Fruit fly (Drosophila melanogaster) whole organism, embryonic: Measurements from ENCODE around the gene Cypl.

Experiments
- Atf3 ChIP-seq: fragments of 200-800 bp; sonication (Bioruptor generic); optimal IDR thresholded peaks from 3 replicates; lab custom pipeline; 2016; ENCODE audit warnings: missing biosample characterization, missing genetic modification characterization
- Atf6 ChIP-seq: fragments of 200-800 bp; sonication (Bioruptor generic); IDR thresholded peaks from 2 replicates; pipeline ENCODE4 v1.3.6; 2022; ENCODE audit warnings: missing biosample characterization, missing genetic modification characterization
- BtbVII ChIP-seq: fragments of 200-800 bp; sonication (Bioruptor generic); optimal IDR thresholded peaks from 3 replicates; lab custom pipeline; 2017; ENCODE audit warnings: missing biosample characterization, mild to moderate bottlenecking, missing genetic modification characterization
- C15 ChIP-seq: fragments of 200-800 bp; sonication (Bioruptor generic); IDR thresholded peaks from 3 replicates; pipeline ENCODE4 v1.3.6; 2022; ENCODE audit warnings: missing biosample characterization, missing genetic modification characterization
- CG10431 ChIP-seq: fragments of 200-800 bp; sonication (Bioruptor generic); optimal IDR thresholded peaks from 3 replicates; lab custom pipeline; 2018; ENCODE audit warnings: missing biosample characterization, mild to moderate bottlenecking, missing genetic modification characterization
- CG11560 ChIP-seq: fragments of 200-800 bp; sonication (Bioruptor generic); IDR thresholded peaks from 3 replicates; pipeline ENCODE4 v1.3.6; 2022; ENCODE audit warnings: missing biosample characterization, missing genetic modification characterization
- CG12071 ChIP-seq: fragments of 200-800 bp; sonication (Bioruptor generic); optimal IDR thresholded peaks from 3 replicates; lab custom pipeline; 2018; ENCODE audit warnings: missing biosample characterization, mild to moderate bottlenecking, missing genetic modification characterization
- CG13775 ChIP-seq: fragments of 200-800 bp; sonication (Bioruptor generic); optimal IDR thresholded peaks from 3 replicates; lab custom pipeline; 2017; ENCODE audit warnings: missing biosample characterization, mild to moderate bottlenecking, missing genetic modification characterization
- CG14860 ChIP-seq: fragments of 200-800 bp; sonication (Bioruptor generic); IDR thresholded peaks from 3 replicates; pipeline ENCODE4 v1.3.6; 2022; ENCODE audit warnings: missing biosample characterization, missing genetic modification characterization; ENCODE audit not compliant: partially characterized antibody
- CG15269 ChIP-seq: fragments of 200-800 bp; sonication (Bioruptor generic); optimal IDR thresholded peaks from 2 replicates; lab custom pipeline; 2018; ENCODE audit warnings: missing biosample characterization, mild to moderate bottlenecking, missing genetic modification characterization, moderate library complexity
- CG16815 ChIP-seq: fragments of 200-800 bp; sonication (Bioruptor generic); optimal IDR thresholded peaks from 3 replicates; lab custom pipeline; 2017; ENCODE audit warnings: missing biosample characterization, mild to moderate bottlenecking, missing genetic modification characterization
- CG17829 ChIP-seq: fragments of 200-800 bp; optimal IDR thresholded peaks from 2 replicates; lab custom pipeline; 2019; ENCODE audit warnings: missing biosample characterization, mild to moderate bottlenecking, missing genetic modification characterization, moderate library complexity
- CG18476 ChIP-seq: fragments of 200-800 bp; sonication (Bioruptor generic); optimal IDR thresholded peaks from 2 replicates; lab custom pipeline; 2016; ENCODE audit warnings: missing biosample characterization, mild to moderate bottlenecking, missing genetic modification characterization
- CG18619 ChIP-seq: fragments of 200-800 bp; sonication (Bioruptor generic); optimal IDR thresholded peaks from 3 replicates; lab custom pipeline; 2017; ENCODE audit warnings: missing biosample characterization, mild to moderate bottlenecking, missing genetic modification characterization
- CG3065 ChIP-seq: fragments of 200-800 bp; sonication (Bioruptor generic); optimal IDR thresholded peaks from 2 replicates; lab custom pipeline; 2016; ENCODE audit warnings: missing biosample characterization, missing genetic modification characterization
- CG31388 ChIP-seq: fragments of 200-800 bp; sonication (Bioruptor generic); optimal IDR thresholded peaks from 2 replicates; lab custom pipeline; 2016; ENCODE audit warnings: missing biosample characterization, missing genetic modification characterization
- CG3847 ChIP-seq: fragments of 200-800 bp; sonication (Bioruptor generic); IDR thresholded peaks from 2 replicates; pipeline ENCODE4 v1.3.6; 2022; ENCODE audit warnings: missing biosample characterization, missing genetic modification characterization
- CG4730 ChIP-seq: fragments of 200-800 bp; sonication (Bioruptor generic); IDR thresholded peaks from 2 replicates; pipeline ENCODE4 v1.3.6; 2022; ENCODE audit warnings: missing biosample characterization, missing genetic modification characterization
- CG4820 ChIP-seq: fragments of 200-800 bp; sonication (Bioruptor generic); optimal IDR thresholded peaks from 3 replicates; lab custom pipeline; 2016; ENCODE audit warnings: missing biosample characterization, missing genetic modification characterization
- CG5180 ChIP-seq: fragments of 200-800 bp; sonication (Bioruptor generic); optimal IDR thresholded peaks from 3 replicates; lab custom pipeline; 2017; ENCODE audit warnings: missing biosample characterization, missing genetic modification characterization, mild to moderate bottlenecking, moderate library complexity, missing genetic modification reagents
- CG5245 ChIP-seq: fragments of 200-800 bp; sonication (Bioruptor generic); optimal IDR thresholded peaks from 3 replicates; lab custom pipeline; 2016; ENCODE audit warnings: missing biosample characterization, missing genetic modification characterization
- CG7271 ChIP-seq: fragments of 200-800 bp; sonication (Bioruptor generic); optimal IDR thresholded peaks from 2 replicates; lab custom pipeline; 2018; ENCODE audit warnings: missing biosample characterization, mild to moderate bottlenecking, missing genetic modification characterization, moderate library complexity
- CG7745 ChIP-seq: fragments of 200-800 bp; sonication (Bioruptor generic); optimal IDR thresholded peaks from 2 replicates; lab custom pipeline; 2018; ENCODE audit warnings: missing biosample characterization, mild to moderate bottlenecking, missing genetic modification characterization, moderate library complexity
- CG9876 ChIP-seq: fragments of 200-800 bp; sonication (Bioruptor generic); optimal IDR thresholded peaks from 2 replicates; lab custom pipeline; 2016; ENCODE audit warnings: missing biosample characterization, missing genetic modification characterization
- Dbx ChIP-seq: fragments of 200-800 bp; sonication (Bioruptor generic); IDR thresholded peaks from 3 replicates; pipeline ENCODE4 v1.3.6; 2022; ENCODE audit warnings: missing biosample characterization, missing genetic modification characterization
- Dref ChIP-seq: fragments of 200-800 bp; sonication (Bioruptor generic); IDR thresholded peaks from 2 replicates; pipeline ENCODE4 v1.3.6; 2022; ENCODE audit warnings: missing biosample characterization, missing genetic modification characterization
- Ets97D ChIP-seq: fragments of 200-800 bp; sonication (Bioruptor generic); optimal IDR thresholded peaks from 3 replicates; lab custom pipeline; 2016; ENCODE audit warnings: missing biosample characterization, missing genetic modification characterization
- Gsc ChIP-seq: fragments of 200-800 bp; sonication (Bioruptor generic); IDR thresholded peaks from 2 replicates; pipeline ENCODE4 v1.3.6; 2022; ENCODE audit warnings: missing biosample characterization, missing genetic modification characterization
- HLH4C ChIP-seq: fragments of 200-800 bp; sonication (Bioruptor generic); IDR thresholded peaks from 3 replicates; pipeline ENCODE4 v1.3.6; 2022; ENCODE audit warnings: missing biosample characterization, missing genetic modification characterization; ENCODE audit not compliant: partially characterized antibody
- Nf-YC ChIP-seq: fragments of 200-800 bp; optimal IDR thresholded peaks from 3 replicates; lab custom pipeline; 2019; ENCODE audit warnings: missing biosample characterization, mild to moderate bottlenecking, missing genetic modification characterization, moderate library complexity
- Xbp1 ChIP-seq: fragments of 200-800 bp; sonication (Bioruptor generic); optimal IDR thresholded peaks from 3 replicates; lab custom pipeline; 2016; ENCODE audit warnings: missing biosample characterization, mild to moderate bottlenecking, missing genetic modification characterization
- cas ChIP-seq: fragments of 200-800 bp; sonication (Bioruptor generic); IDR thresholded peaks from 2 replicates; pipeline ENCODE4 v1.3.6; 2022; ENCODE audit warnings: missing biosample characterization, missing genetic modification characterization
- cwo ChIP-seq: fragments of 200-800 bp; sonication (Bioruptor generic); optimal IDR thresholded peaks from 3 replicates; lab custom pipeline; 2017; ENCODE audit warnings: missing biosample characterization, missing genetic modification characterization, mild to moderate bottlenecking, moderate library complexity, missing genetic modification reagents
- da ChIP-seq: fragments of 200-800 bp; sonication (Bioruptor generic); optimal IDR thresholded peaks from 2 replicates; lab custom pipeline; 2016; ENCODE audit warnings: missing biosample characterization, missing genetic modification characterization
- en ChIP-seq: fragments of 200-800 bp; sonication (Bioruptor generic); optimal IDR thresholded peaks from 2 replicates; lab custom pipeline; 2016; ENCODE audit warnings: missing biosample characterization, missing genetic modification characterization
- fd64A ChIP-seq: fragments of 200-800 bp; sonication (Bioruptor generic); optimal IDR thresholded peaks from 3 replicates; lab custom pipeline; 2018; ENCODE audit warnings: missing biosample characterization, mild to moderate bottlenecking, missing genetic modification characterization
- gcm2 ChIP-seq: fragments of 200-800 bp; sonication (Bioruptor generic); optimal IDR thresholded peaks from 2 replicates; lab custom pipeline; 2016; ENCODE audit warnings: missing biosample characterization, missing genetic modification characterization
- grn ChIP-seq: fragments of 200-800 bp; sonication (Bioruptor generic); optimal IDR thresholded peaks from 3 replicates; lab custom pipeline; 2017; ENCODE audit warnings: missing biosample characterization, missing genetic modification characterization
- ken ChIP-seq: fragments of 200-800 bp; sonication (Bioruptor generic); IDR thresholded peaks from 3 replicates; pipeline ENCODE4 v1.3.6; 2022; ENCODE audit warnings: missing biosample characterization, missing genetic modification characterization
- klu ChIP-seq: fragments of 200-800 bp; sonication (Bioruptor generic); IDR thresholded peaks from 2 replicates; pipeline ENCODE4 v1.3.6; 2022; ENCODE audit warnings: missing biosample characterization, missing genetic modification characterization
- mam ChIP-seq: fragments of 200-800 bp; sonication (Bioruptor generic); optimal IDR thresholded peaks from 3 replicates; lab custom pipeline; 2016; ENCODE audit warnings: missing biosample characterization, missing genetic modification characterization
- mirr ChIP-seq: fragments of 200-800 bp; sonication (Bioruptor generic); optimal IDR thresholded peaks from 3 replicates; lab custom pipeline; 2018; ENCODE audit warnings: missing biosample characterization, mild to moderate bottlenecking, missing genetic modification characterization
- odd ChIP-seq: fragments of 200-800 bp; sonication (Bioruptor generic); optimal IDR thresholded peaks from 2 replicates; lab custom pipeline; 2017; ENCODE audit warnings: missing biosample characterization, mild to moderate bottlenecking, missing genetic modification characterization
- org-1 ChIP-seq: fragments of 200-800 bp; sonication (Bioruptor generic); optimal IDR thresholded peaks from 2 replicates; lab custom pipeline; 2017; ENCODE audit warnings: missing biosample characterization, missing genetic modification characterization
- p53 ChIP-seq: fragments of 200-800 bp; sonication (Bioruptor generic); optimal IDR thresholded peaks from 2 replicates; lab custom pipeline; 2016; ENCODE audit warnings: missing biosample characterization, missing genetic modification characterization
- pum ChIP-seq: fragments of 200-800 bp; sonication (Bioruptor generic); optimal IDR thresholded peaks from 2 replicates; lab custom pipeline; 2016; ENCODE audit warnings: missing biosample characterization, missing genetic modification characterization
- sqz ChIP-seq: fragments of 200-800 bp; sonication (Bioruptor generic); optimal IDR thresholded peaks from 3 replicates; lab custom pipeline; 2018; ENCODE audit warnings: missing biosample characterization, mild to moderate bottlenecking, missing genetic modification characterization
- ssp ChIP-seq: fragments of 200-800 bp; sonication (Bioruptor generic); IDR thresholded peaks from 2 replicates; pipeline ENCODE4 v1.3.6; 2022; ENCODE audit warnings: missing biosample characterization, missing genetic modification characterization
- tll ChIP-seq, 2 experiments: fragments of 200-800 bp in 1 of 2; fragments of >200 bp in 1 of 2; sonication (Bioruptor generic) in 1 of 2; optimal IDR thresholded peaks; 2 replicates each; lab custom pipeline; 2017 to 2019; ENCODE audit warnings: missing biosample characterization in 2 of 2, missing genetic modification characterization in 2 of 2, mild to moderate bottlenecking in 1 of 2, moderate library complexity in 1 of 2
- zen2 ChIP-seq: fragments of 200-800 bp; sonication (Bioruptor generic); IDR thresholded peaks from 3 replicates; pipeline ENCODE4 v1.3.6; 2022; ENCODE audit warnings: missing biosample characterization, missing genetic modification characterization; ENCODE audit not compliant: partially characterized antibody
- zf30C ChIP-seq: fragments of 200-800 bp; sonication (Bioruptor generic); optimal IDR thresholded peaks from 3 replicates; lab custom pipeline; 2018; ENCODE audit warnings: missing biosample characterization, mild to moderate bottlenecking, missing genetic modification characterization

Cypl gene

DNA sequence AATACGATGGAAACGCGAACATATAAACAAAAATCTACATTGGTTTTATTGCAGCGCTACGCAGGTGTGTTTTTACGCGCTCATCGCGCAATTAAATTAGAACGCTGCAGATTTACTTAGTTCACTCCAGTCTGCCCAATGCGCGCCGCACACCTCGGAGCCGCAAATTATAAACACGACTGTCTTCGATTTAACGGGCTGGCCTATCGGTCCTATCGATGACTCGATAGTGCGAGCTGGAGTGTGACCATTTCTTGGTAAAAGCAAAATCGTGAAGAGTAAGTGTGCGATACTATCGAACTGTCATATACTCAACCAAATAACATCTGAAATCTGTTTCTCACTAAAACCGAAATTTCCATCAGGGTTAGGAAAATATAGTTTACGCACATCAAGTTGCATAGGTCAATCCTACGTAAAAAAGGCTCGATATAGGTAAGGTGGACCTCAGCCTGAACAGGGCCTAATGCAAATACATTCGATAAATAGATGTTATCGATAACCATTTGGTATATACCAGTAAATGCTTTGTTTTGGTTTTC lies 2.2 kb downstream of the Cypl start, which contains the start of the genes klar and BORCS6 (continued):
- TF ChIP-seq Dbx (GFP tag; lab: Robert Waterston, UW) (peak; percentile 68), CG13775 (GFP tag; lab: Kevin White, UChicago) (peak; percentile 61), CG4730 (GFP tag; lab: Robert Waterston, UW) (no peak), CG11560 (peak; percentile 99), BtbVII (peak; percentile 63), fd64A (GFP tag; lab: Kevin White, UChicago) (no peak), Atf6 (peak; percentile 59), C15 (no peak), Dref (GFP tag; lab: Robert Waterston, UW) (peak; percentile 87), zf30C (GFP tag; lab: Kevin White, UChicago) (no peak), ssp (GFP tag; lab: Robert Waterston, UW) (peak; percentile 93), CG18476 (GFP tag; lab: Kevin White, UChicago) (peak; percentile 34), mam (peak; percentile 86), tll (GFP tag; optimal IDR thresholded peaks at IDR 0.05; lab: Kevin White, UChicago) (peak in 1 of 2 experiments; percentile 88), mirr (GFP tag; lab: Kevin White, UChicago) (peak; percentile 48), p53 (GFP tag; lab: Kevin White, UChicago) (peak; percentile 58), CG9876 (GFP tag; lab: Kevin White, UChicago) (peak; percentile 50), CG5245 (GFP tag; lab: Kevin White, UChicago) (peak; percentile 23), CG15269 (peak; percentile 29), Gsc (GFP tag; lab: Robert Waterston, UW) (no peak), CG3847 (GFP tag; lab: Robert Waterston, UW) (peak; percentile 83), Atf3 (GFP tag; lab: Kevin White, UChicago) (peak; percentile 59), sqz (GFP tag; lab: Kevin White, UChicago) (no peak), pum (GFP tag; lab: Kevin White, UChicago) (peak; percentile 53), CG7745 (tag; lab: Kevin White, UChicago) (no peak), en (no peak), CG3065 (peak; percentile 16), CG12071 (peak; percentile 42), Nf-YC (peak; percentile 68), CG17829 (tag; lab: Kevin White, UChicago) (peak; percentile 47), CG10431 (GFP tag; lab: Kevin White, UChicago) (peak; percentile 38), CG5180 (GFP tag; lab: Kevin White, UChicago) (no peak), CG31388 (GFP tag; lab: Kevin White, UChicago) (no peak), zen2 (GFP tag; lab: Robert Waterston, UW) (peak; percentile 88; the same call in 2 of the 3 replicates), CG14860 (GFP tag; lab: Robert Waterston, UW) (peak; percentile 97), Xbp1 (GFP tag; lab: Kevin White, UChicago) (peak; percentile 77), CG4820 (GFP tag; lab: Kevin White, UChicago) (peak; percentile 6), CG16815 (GFP tag; lab: Kevin White, UChicago) (no peak), ken (GFP tag; lab: Robert Waterston, UW) (peak; percentile 29; the same call in 1 of the 3 replicates), odd (GFP tag; lab: Kevin White, UChicago) (no peak), gcm2 (peak; percentile 20), klu (GFP tag; lab: Robert Waterston, UW) (no peak; the same call in 1 of the 2 replicates), da (GFP tag; lab: Kevin White, UChicago) (peak; percentile 28), CG18619 (GFP tag; lab: Kevin White, UChicago) (peak; percentile 60), org-1 (GFP tag; lab: Kevin White, UChicago) (no peak), grn (GFP tag; lab: Kevin White, UChicago) (peak; percentile 26), Ets97D (GFP tag; lab: Kevin White, UChicago) (peak; percentile 88), HLH4C (GFP tag; lab: Robert Waterston, UW) (peak; percentile 96), CG7271 (no peak), cas (GFP tag; lab: Robert Waterston, UW) (no peak), cwo (peak; percentile 16)
